Fruit fly (Drosophila melanogaster) whole organism, adult: Measurements from ENCODE around the gene CG5421.

ENCODE experiments used
- CG11617 ChIP-seq: fragments of 200-800 bp; sonication (Bioruptor generic); optimal IDR thresholded peaks from 2 replicates; lab custom pipeline; 2017; ENCODE audit warnings: mild to moderate bottlenecking, missing biosample characterization, missing genetic modification reagents, missing genetic modification characterization
- CG12768 ChIP-seq: fragments of 200-800 bp; sonication (Bioruptor generic); optimal IDR thresholded peaks from 2 replicates; lab custom pipeline; 2017; ENCODE audit warnings: missing biosample characterization, missing genetic modification characterization, mild to moderate bottlenecking, moderate library complexity, missing genetic modification reagents
- CG14711 ChIP-seq: fragments of 200-800 bp; sonication (Bioruptor generic); optimal IDR thresholded peaks from 2 replicates; lab custom pipeline; 2018; ENCODE audit warnings: missing biosample characterization, mild to moderate bottlenecking, missing genetic modification characterization, moderate library complexity
- CG1620 ChIP-seq: fragments of 200-800 bp; sonication (Bioruptor generic); optimal IDR thresholded peaks from 2 replicates; lab custom pipeline; 2016; ENCODE audit warnings: missing biosample characterization, missing genetic modification characterization
- CG33017 ChIP-seq: fragments of 200-800 bp; sonication (Bioruptor generic); optimal IDR thresholded peaks from 2 replicates; lab custom pipeline; 2018; ENCODE audit warnings: missing biosample characterization, mild to moderate bottlenecking, missing genetic modification characterization, moderate library complexity
- CG5204 ChIP-seq: fragments of 200-800 bp; sonication (Bioruptor generic); optimal IDR thresholded peaks from 2 replicates; lab custom pipeline; 2016; ENCODE audit warnings: missing biosample characterization, missing genetic modification characterization
- CG7045 ChIP-seq: fragments of 200-800 bp; sonication (Bioruptor generic); optimal IDR thresholded peaks from 2 replicates; lab custom pipeline; 2017; ENCODE audit warnings: missing biosample characterization, mild to moderate bottlenecking, missing genetic modification characterization
- CG7101 ChIP-seq: fragments of 200-800 bp; sonication (Bioruptor generic); optimal IDR thresholded peaks from 2 replicates; lab custom pipeline; 2018; ENCODE audit warnings: missing biosample characterization, mild to moderate bottlenecking, missing genetic modification characterization, moderate library complexity
- Clk ChIP-seq: fragments of 200-800 bp; sonication (Bioruptor generic); optimal IDR thresholded peaks from 2 replicates; lab custom pipeline; 2017; ENCODE audit warnings: missing biosample characterization, missing genetic modification characterization
- Crg-1 ChIP-seq: fragments of 200-800 bp; sonication (Bioruptor generic); optimal IDR thresholded peaks from 2 replicates; lab custom pipeline; 2016; ENCODE audit warnings: missing biosample characterization, missing genetic modification characterization
- Hr96 ChIP-seq: fragments of 200-800 bp; sonication (Bioruptor generic); optimal IDR thresholded peaks from 2 replicates; lab custom pipeline; 2016; ENCODE audit warnings: missing biosample characterization, missing genetic modification characterization
- Mnt ChIP-seq: fragments of 200-800 bp; sonication (Bioruptor generic); optimal IDR thresholded peaks from 2 replicates; lab custom pipeline; 2016; ENCODE audit warnings: missing biosample characterization, mild to moderate bottlenecking, missing genetic modification characterization
- bab1 ChIP-seq: fragments of 200-800 bp; sonication (Bioruptor generic); optimal IDR thresholded peaks from 3 replicates; lab custom pipeline; 2019; ENCODE audit warnings: missing biosample characterization, mild to moderate bottlenecking, missing genetic modification characterization, moderate library complexity
- cic ChIP-seq: fragments of 200-800 bp; sonication (Bioruptor generic); optimal IDR thresholded peaks from 2 replicates; lab custom pipeline; 2017; ENCODE audit warnings: missing biosample characterization, mild to moderate bottlenecking, missing genetic modification characterization, moderate library complexity
- cnc ChIP-seq, 2 experiments: fragments of >200 bp; optimal IDR thresholded peaks; 2 replicates each; lab custom pipeline; 2017
- kay ChIP-seq: fragments of 200-800 bp; sonication (Bioruptor generic); peaks from one replicate; lab custom pipeline; 2016; ENCODE audit warnings: missing biosample characterization, missing genetic modification characterization, borderline replicate concordance
- ovo ChIP-seq: fragments of 200-800 bp; sonication (Bioruptor generic); optimal IDR thresholded peaks from 2 replicates; lab custom pipeline; 2016; ENCODE audit warnings: missing biosample characterization, missing genetic modification characterization
- pad ChIP-seq: fragments of 200-800 bp; sonication (Bioruptor generic); optimal IDR thresholded peaks from 3 replicates; lab custom pipeline; 2017; ENCODE audit warnings: missing biosample characterization, missing genetic modification characterization, mild to moderate bottlenecking, moderate library complexity, missing genetic modification reagents
- tj ChIP-seq: fragments of 200-800 bp; sonication (Bioruptor generic); optimal IDR thresholded peaks from 3 replicates; lab custom pipeline; 2017; ENCODE audit warnings: missing biosample characterization, mild to moderate bottlenecking, missing genetic modification characterization, moderate library complexity
- toe ChIP-seq: fragments of 200-800 bp; sonication (Bioruptor generic); optimal IDR thresholded peaks from 2 replicates; lab custom pipeline; 2016; ENCODE audit warnings: missing biosample characterization, missing genetic modification characterization

Gene CG5421

dm6 chr2L:12459841-12460240, 11.9 kb upstream of the CG5421 start:
- TF ChIP-seq cnc (optimal IDR thresholded peaks at IDR 0.05; lab: Kevin White, UChicago) = no peak
- no peak for TF ChIP-seq tj (GFP tag; lab: Kevin White, UChicago)
- TF ChIP-seq pad (GFP tag; lab: Kevin White, UChicago) = no peak
- TF ChIP-seq CG1620 = no peak
- TF ChIP-seq cic = no peak
- TF ChIP-seq kay = no peak
- TF ChIP-seq ovo (GFP tag; lab: Kevin White, UChicago) = no peak
- no peak for TF ChIP-seq bab1 (GFP tag; lab: Kevin White, UChicago)
- no peak for TF ChIP-seq CG7045 (GFP tag; lab: Kevin White, UChicago)
- no peak for TF ChIP-seq Crg-1 (GFP tag; lab: Kevin White, UChicago)
- TF ChIP-seq CG14711 (tag; lab: Kevin White, UChicago) = no peak
- TF ChIP-seq Mnt (GFP tag; lab: Kevin White, UChicago) = no peak
- TF ChIP-seq CG33017 = no peak
- TF ChIP-seq toe (GFP tag; lab: Kevin White, UChicago) = no peak
- TF ChIP-seq CG7101 (tag; lab: Kevin White, UChicago) = no peak
- TF ChIP-seq Clk (GFP tag; lab: Kevin White, UChicago) = no peak
- no peak for TF ChIP-seq Hr96 (GFP tag; lab: Kevin White, UChicago)

dm6 chr2L:12459191-12459590, 11.3 kb upstream of the CG5421 start:
- no peak for TF ChIP-seq toe (GFP tag; lab: Kevin White, UChicago)
- TF ChIP-seq kay = peak; percentile 76
- TF ChIP-seq CG11617 (GFP tag; lab: Kevin White, UChicago) = no peak
- no peak for TF ChIP-seq pad (GFP tag; lab: Kevin White, UChicago)

- no peak for TF ChIP-seq CG11617 (GFP tag; lab: Kevin White, UChicago)
- no peak for TF ChIP-seq CG12768 (GFP tag; lab: Kevin White, UChicago)
- no peak for TF ChIP-seq toe (GFP tag; lab: Kevin White, UChicago)
- no peak for TF ChIP-seq Clk (GFP tag; lab: Kevin White, UChicago)
- no peak for TF ChIP-seq CG1620
These were observed 9.8 kb upstream of the CG5421 start for dm6 chr2L:12457715-12458114.

- TF ChIP-seq bab1 (GFP tag; lab: Kevin White, UChicago) (no peak), kay (peak; percentile 13), ovo (GFP tag; lab: Kevin White, UChicago) (no peak), CG12768 (GFP tag; lab: Kevin White, UChicago) (peak; percentile 53), toe (GFP tag; lab: Kevin White, UChicago) (no peak), CG5204 (GFP tag; lab: Kevin White, UChicago) (no peak), Mnt (GFP tag; lab: Kevin White, UChicago) (no peak), CG33017 (no peak), cic (peak; percentile 47), CG14711 (tag; lab: Kevin White, UChicago) (no peak), CG7101 (tag; lab: Kevin White, UChicago) (peak; percentile 2), Crg-1 (GFP tag; lab: Kevin White, UChicago) (no peak), Hr96 (GFP tag; lab: Kevin White, UChicago) (no peak), CG11617 (GFP tag; lab: Kevin White, UChicago) (no peak), CG7045 (GFP tag; lab: Kevin White, UChicago) (no peak), tj (GFP tag; lab: Kevin White, UChicago) (no peak), cnc (optimal IDR thresholded peaks at IDR 0.05; lab: Kevin White, UChicago) (no peak), CG1620 (no peak), pad (GFP tag; lab: Kevin White, UChicago) (no peak), Clk (GFP tag; lab: Kevin White, UChicago) (no peak)
These were observed 9.3 kb upstream of the CG5421 start for dm6 chr2L:12457201-12457600.

dm6 chr2L:12455750-12456149, 7.8 kb upstream of the CG5421 start:
- TF ChIP-seq CG5204 (GFP tag; lab: Kevin White, UChicago) = no peak
- TF ChIP-seq ovo (GFP tag; lab: Kevin White, UChicago) = no peak
- no peak for TF ChIP-seq CG7045 (GFP tag; lab: Kevin White, UChicago)
- TF ChIP-seq bab1 (GFP tag; lab: Kevin White, UChicago) = no peak
- no peak for TF ChIP-seq cic
- TF ChIP-seq CG11617 (GFP tag; lab: Kevin White, UChicago) = no peak
- TF ChIP-seq pad (GFP tag; lab: Kevin White, UChicago) = no peak
- no peak for TF ChIP-seq Clk (GFP tag; lab: Kevin White, UChicago)
- no peak for TF ChIP-seq CG7101 (tag; lab: Kevin White, UChicago)
- TF ChIP-seq toe (GFP tag; lab: Kevin White, UChicago) = no peak
- TF ChIP-seq Crg-1 (GFP tag; lab: Kevin White, UChicago) = no peak
- no peak for TF ChIP-seq tj (GFP tag; lab: Kevin White, UChicago)
- TF ChIP-seq CG12768 (GFP tag; lab: Kevin White, UChicago) = no peak
- TF ChIP-seq Hr96 (GFP tag; lab: Kevin White, UChicago) = no peak
- no peak for TF ChIP-seq CG14711 (tag; lab: Kevin White, UChicago)
- TF ChIP-seq CG1620 = no peak
- TF ChIP-seq cnc (optimal IDR thresholded peaks at IDR 0.05; lab: Kevin White, UChicago) = no peak
- TF ChIP-seq Mnt (GFP tag; lab: Kevin White, UChicago) = no peak
- no peak for TF ChIP-seq kay

DNA sequence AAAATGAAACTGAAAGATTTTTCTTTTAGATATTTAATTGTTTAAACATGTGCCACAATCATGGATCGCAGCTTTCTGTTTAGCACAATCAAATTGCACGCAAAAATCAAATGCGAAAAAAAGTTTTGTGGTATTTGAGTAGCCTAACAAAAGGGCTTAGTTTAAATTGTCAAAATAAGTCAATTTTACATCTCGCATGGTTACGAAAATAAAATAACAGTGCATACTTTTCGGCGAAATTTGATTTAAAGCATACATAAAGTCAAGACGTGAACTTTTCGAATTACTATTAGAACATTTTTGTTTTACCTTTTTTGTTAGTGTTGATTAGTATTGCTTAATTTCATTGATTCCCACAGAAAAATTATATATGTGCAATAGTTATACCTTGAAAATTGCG, 7.1 kb upstream of the CG5421 start:
- no peak for TF ChIP-seq CG5204 (GFP tag; lab: Kevin White, UChicago)
- no peak for TF ChIP-seq CG7101 (tag; lab: Kevin White, UChicago)
- no peak for TF ChIP-seq CG11617 (GFP tag; lab: Kevin White, UChicago)
- TF ChIP-seq CG1620 = no peak
- TF ChIP-seq cnc (optimal IDR thresholded peaks at IDR 0.05; lab: Kevin White, UChicago) = no peak
- TF ChIP-seq toe (GFP tag; lab: Kevin White, UChicago) = no peak
- TF ChIP-seq cic = peak; percentile 52
- no peak for TF ChIP-seq Mnt (GFP tag; lab: Kevin White, UChicago)
- no peak for TF ChIP-seq tj (GFP tag; lab: Kevin White, UChicago)
- TF ChIP-seq CG33017 = no peak
- no peak for TF ChIP-seq pad (GFP tag; lab: Kevin White, UChicago)
- peak; percentile 16 for TF ChIP-seq bab1 (GFP tag; lab: Kevin White, UChicago)
- no peak for TF ChIP-seq Hr96 (GFP tag; lab: Kevin White, UChicago)
- no peak for TF ChIP-seq CG7045 (GFP tag; lab: Kevin White, UChicago)
